Worm (Caenorhabditis elegans) whole organism, mixed stage, embryonic: Measurements from ENCODE around the gene srw-33.

ENCODE experiments used
- M03D4.4 ChIP-seq: sonication (generic microtip); optimal IDR thresholded peaks from 2 replicates; lab custom pipeline; 2017; ENCODE audit warnings: mild to moderate bottlenecking, missing genetic modification characterization, missing compliant biosample characterization
- bed-3 ChIP-seq: fragments of 200-800 bp; sonication (Bioruptor generic); optimal IDR thresholded peaks from 3 replicates; lab custom pipeline; 2018; ENCODE audit warnings: mild to moderate bottlenecking, missing genetic modification characterization, moderate library complexity, missing compliant biosample characterization
- blmp-1 ChIP-seq: fragments of 150-350 bp; optimal IDR thresholded peaks from 2 replicates; lab custom pipeline; 2014; ENCODE audit warnings: missing biosample characterization, missing genetic modification characterization
- ceh-39 ChIP-seq: fragments of 150-350 bp; optimal IDR thresholded peaks from 2 replicates; lab custom pipeline; 2014; ENCODE audit warnings: missing biosample characterization, missing genetic modification characterization
- ceh-43 ChIP-seq: fragments of 200-800 bp; sonication (Bioruptor generic); optimal IDR thresholded peaks from 2 replicates; lab custom pipeline; 2018; ENCODE audit warnings: mild to moderate bottlenecking, missing genetic modification characterization, moderate library complexity, missing compliant biosample characterization
- ceh-83 ChIP-seq: fragments of 200-800 bp; sonication (Bioruptor generic); optimal IDR thresholded peaks from 2 replicates; lab custom pipeline; 2018; ENCODE audit warnings: mild to moderate bottlenecking, missing genetic modification characterization, missing compliant biosample characterization
- ces-1 ChIP-seq: fragments of 150-350 bp; optimal IDR thresholded peaks from 2 replicates; lab custom pipeline; 2014; ENCODE audit warnings: missing biosample characterization, missing genetic modification reagents, missing genetic modification characterization
- drap-1 ChIP-seq: fragments of 200-800 bp; sonication (Bioruptor generic); optimal IDR thresholded peaks from 3 replicates; lab custom pipeline; 2018; ENCODE audit warnings: mild to moderate bottlenecking, missing genetic modification characterization, missing compliant biosample characterization
- elt-1 ChIP-seq: sonication (generic microtip); optimal IDR thresholded peaks from 2 replicates; lab custom pipeline; 2017; ENCODE audit warnings: missing genetic modification characterization, mild to moderate bottlenecking, missing compliant biosample characterization, antibody characterized with exemption, moderate library complexity, borderline replicate concordance; ENCODE audit not compliant: insufficient read depth
- elt-3 ChIP-seq: fragments of 150-350 bp; optimal IDR thresholded peaks from 2 replicates; lab custom pipeline; 2014; ENCODE audit warnings: missing biosample characterization, missing genetic modification characterization
- flh-1 ChIP-seq: fragments of 200-800 bp; sonication (Bioruptor generic); optimal IDR thresholded peaks from 2 replicates; lab custom pipeline; 2018; ENCODE audit warnings: mild to moderate bottlenecking, missing genetic modification characterization, moderate library complexity, missing compliant biosample characterization
- ham-2 ChIP-seq: fragments of 200-800 bp; sonication (Bioruptor generic); optimal IDR thresholded peaks from 2 replicates; lab custom pipeline; 2018; ENCODE audit warnings: mild to moderate bottlenecking, missing genetic modification characterization, missing compliant biosample characterization
- hlh-1 ChIP-seq: fragments of 150-350 bp; optimal IDR thresholded peaks from 2 replicates; lab custom pipeline; 2014; ENCODE audit warnings: missing biosample characterization, missing genetic modification reagents, missing genetic modification characterization
- lin-32 ChIP-seq: fragments of 200-800 bp; sonication (Bioruptor generic); optimal IDR thresholded peaks from 2 replicates; lab custom pipeline; 2018; ENCODE audit warnings: mild to moderate bottlenecking, missing genetic modification characterization, missing compliant biosample characterization
- lsy-2 ChIP-seq: fragments of 150-350 bp; optimal IDR thresholded peaks from 2 replicates; lab custom pipeline; 2014; ENCODE audit warnings: missing biosample characterization, missing genetic modification characterization
- mab-5 ChIP-seq: fragments of 150-350 bp; optimal IDR thresholded peaks from 2 replicates; lab custom pipeline; 2014; ENCODE audit warnings: missing biosample characterization, missing genetic modification characterization
- mep-1 ChIP-seq: fragments of 150-350 bp; optimal IDR thresholded peaks from 2 replicates; lab custom pipeline; 2017; ENCODE audit warnings: missing biosample characterization, missing genetic modification reagents, missing genetic modification characterization, inconsistent platforms
- mls-2 ChIP-seq: sonication (generic microtip); optimal IDR thresholded peaks from 2 replicates; lab custom pipeline; 2016; ENCODE audit warnings: mild to moderate bottlenecking, missing genetic modification characterization, moderate library complexity, missing compliant biosample characterization
- nhr-12 ChIP-seq: fragments of 150-350 bp; optimal IDR thresholded peaks from 2 replicates; lab custom pipeline; 2014; ENCODE audit warnings: missing biosample characterization, missing genetic modification characterization
- nhr-2 ChIP-seq: fragments of 150-350 bp; optimal IDR thresholded peaks from 2 replicates; lab custom pipeline; 2014; ENCODE audit warnings: missing biosample characterization, missing genetic modification characterization
- nhr-237 ChIP-seq: fragments of 150-350 bp; optimal IDR thresholded peaks from 2 replicates; lab custom pipeline; 2014; ENCODE audit warnings: missing biosample characterization, missing genetic modification characterization
- nhr-28 ChIP-seq: fragments of 150-350 bp; optimal IDR thresholded peaks from 2 replicates; lab custom pipeline; 2014; ENCODE audit warnings: missing biosample characterization, missing genetic modification characterization
- nhr-76 ChIP-seq: sonication (generic microtip); optimal IDR thresholded peaks from 2 replicates; lab custom pipeline; 2017; ENCODE audit warnings: missing biosample characterization, missing genetic modification characterization
- pha-4 ChIP-seq: fragments of 150-350 bp; optimal IDR thresholded peaks from 2 replicates; lab custom pipeline; 2018; ENCODE audit warnings: missing biosample characterization, missing genetic modification reagents, missing genetic modification characterization
- snpc-4 ChIP-seq: fragments of 150-350 bp; optimal IDR thresholded peaks from 2 replicates; lab custom pipeline; 2014; ENCODE audit warnings: missing biosample characterization, missing genetic modification characterization
- tbx-8 ChIP-seq: fragments of 200-800 bp; sonication (Bioruptor generic); optimal IDR thresholded peaks from 2 replicates; lab custom pipeline; 2018; ENCODE audit warnings: mild to moderate bottlenecking, missing genetic modification characterization, moderate library complexity, missing compliant biosample characterization
- unc-120 ChIP-seq: sonication (generic microtip); optimal IDR thresholded peaks from 2 replicates; lab custom pipeline; 2017; ENCODE audit warnings: missing genetic modification characterization, missing compliant biosample characterization; ENCODE audit not compliant: poor library complexity, severe bottlenecking
- unc-39 ChIP-seq: fragments of 150-350 bp; optimal IDR thresholded peaks from 2 replicates; lab custom pipeline; 2014; ENCODE audit warnings: missing biosample characterization, missing genetic modification characterization
- unc-62 ChIP-seq: fragments of 150-350 bp; optimal IDR thresholded peaks from 2 replicates; lab custom pipeline; 2014; ENCODE audit warnings: missing biosample characterization, missing genetic modification reagents, missing genetic modification characterization
- zip-8 ChIP-seq: fragments of 150-350 bp; optimal IDR thresholded peaks from 2 replicates; lab custom pipeline; 2014; ENCODE audit warnings: missing biosample characterization, missing genetic modification characterization
- ztf-11 ChIP-seq: fragments of 150-350 bp; optimal IDR thresholded peaks from 2 replicates; lab custom pipeline; 2014; ENCODE audit warnings: missing biosample characterization, missing genetic modification characterization

srw-33 gene

DNA sequence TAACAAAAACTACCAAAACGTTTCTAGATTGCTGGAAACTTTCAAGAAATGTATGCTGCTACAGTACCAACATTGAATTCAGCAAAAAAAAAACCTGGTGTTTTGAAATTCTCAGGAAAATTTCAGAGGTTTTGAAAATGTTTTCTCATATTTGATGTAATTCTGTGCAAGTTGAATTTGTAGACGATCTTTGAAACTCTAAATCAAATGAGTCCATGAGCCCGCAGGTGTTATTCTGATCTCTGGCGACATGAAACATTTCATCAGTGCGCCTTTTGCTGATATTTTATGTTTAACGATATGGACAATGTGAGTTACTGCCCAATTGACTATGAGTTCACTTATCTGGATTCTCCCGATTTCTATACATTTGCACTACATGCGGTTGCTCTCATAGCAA lies 42.4 kb upstream of the srw-33 start, which contains the start of gene srh-218:
Gene srh-218 (plus strand): TSS at position 301 of the 400 bp plus-strand sequence.
- TF ChIP-seq mep-1 (tag; lab: Kevin White, UChicago) (no peak), zip-8 (no peak), nhr-2 (tag; lab: Kevin White, UChicago) (no peak), blmp-1 (tag; lab: Kevin White, UChicago) (no peak), nhr-12 (tag; lab: Kevin White, UChicago) (no peak), nhr-28 (tag; lab: Kevin White, UChicago) (no peak), unc-120 (no peak), bed-3 (GFP tag; lab: Kevin White, UChicago) (no peak), M03D4.4 (no peak), ces-1 (GFP tag; lab: Kevin White, UChicago) (no peak), ham-2 (GFP tag; lab: Kevin White, UChicago) (no peak)

DNA sequence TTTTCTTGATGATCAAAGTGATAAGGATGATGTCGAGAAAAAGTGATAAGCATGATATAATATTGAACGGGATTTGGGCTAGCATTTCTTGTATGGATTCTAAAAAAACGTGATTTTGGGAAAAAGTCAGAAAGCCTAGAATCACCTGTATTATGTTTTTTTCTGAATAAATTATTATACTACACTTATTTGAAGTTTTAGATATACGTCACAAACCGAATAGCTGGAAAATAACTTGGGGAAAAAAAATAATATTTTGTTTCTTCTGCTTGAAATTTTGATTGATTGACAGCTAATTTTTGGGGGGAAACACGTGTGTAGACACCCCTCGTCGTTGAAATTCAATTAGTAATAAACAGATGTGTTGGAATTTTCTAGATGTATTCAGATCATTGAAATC lies 41.2 kb upstream of the srw-33 start, which contains the start of gene str-264:
Gene str-264 (minus strand): TSS at position 101 of the 400 bp plus-strand sequence.
- TF ChIP-seq nhr-2 (tag; lab: Kevin White, UChicago) = no peak
- TF ChIP-seq nhr-12 (tag; lab: Kevin White, UChicago) = no peak
- no peak for TF ChIP-seq lin-32 (GFP tag; lab: Kevin White, UChicago)
- no peak for TF ChIP-seq hlh-1
- no peak for TF ChIP-seq unc-39 (tag; lab: Kevin White, UChicago)
- no peak for TF ChIP-seq ceh-83 (GFP tag; lab: Kevin White, UChicago)
- no peak for TF ChIP-seq nhr-237 (tag; lab: Kevin White, UChicago)
- TF ChIP-seq elt-3 (tag; lab: Kevin White, UChicago) = no peak
- TF ChIP-seq ham-2 (GFP tag; lab: Kevin White, UChicago) = no peak
- TF ChIP-seq M03D4.4 = no peak
- TF ChIP-seq ceh-43 (GFP tag; lab: Kevin White, UChicago) = no peak
- no peak for TF ChIP-seq pha-4 (tag; lab: Kevin White, UChicago)
- no peak for TF ChIP-seq ztf-11 (tag; lab: Kevin White, UChicago)
- no peak for TF ChIP-seq mep-1 (tag; lab: Kevin White, UChicago)
- no peak for TF ChIP-seq ceh-39 (tag; lab: Kevin White, UChicago)

DNA sequence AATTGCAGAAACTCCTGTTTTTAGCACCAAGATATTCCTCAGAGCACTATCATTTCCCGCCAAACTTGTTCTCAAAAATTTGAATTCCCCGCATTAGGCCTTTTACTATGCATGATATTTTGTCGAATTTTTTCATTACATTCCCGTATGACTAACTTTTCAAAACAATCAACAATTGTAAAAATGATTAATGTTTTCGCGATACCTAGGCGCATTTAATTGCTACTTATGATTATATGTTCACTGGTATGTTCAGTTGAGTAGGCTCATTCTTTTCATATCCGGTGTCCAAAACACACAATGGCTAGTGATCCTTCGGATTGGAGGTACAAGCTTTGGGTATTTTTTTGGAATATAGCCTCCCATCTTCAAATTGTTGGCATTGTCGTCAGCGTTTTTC lies 36.4 kb upstream of the srw-33 start, which contains the start of gene srw-21:
Gene srw-21 (plus strand): TSS at position 301 of the 400 bp plus-strand sequence.
- TF ChIP-seq nhr-2 (tag; lab: Kevin White, UChicago) (no peak), unc-39 (tag; lab: Kevin White, UChicago) (no peak), mep-1 (tag; lab: Kevin White, UChicago) (no peak), lsy-2 (no peak), nhr-12 (tag; lab: Kevin White, UChicago) (no peak), drap-1 (GFP tag; lab: Kevin White, UChicago) (no peak), mls-2 (no peak), tbx-8 (GFP tag; lab: Kevin White, UChicago) (no peak), hlh-1 (no peak), unc-62 (GFP tag; lab: Kevin White, UChicago) (no peak), nhr-28 (tag; lab: Kevin White, UChicago) (no peak)
- TF ChIP-seq, all 35 proteins: peak for 0

DNA sequence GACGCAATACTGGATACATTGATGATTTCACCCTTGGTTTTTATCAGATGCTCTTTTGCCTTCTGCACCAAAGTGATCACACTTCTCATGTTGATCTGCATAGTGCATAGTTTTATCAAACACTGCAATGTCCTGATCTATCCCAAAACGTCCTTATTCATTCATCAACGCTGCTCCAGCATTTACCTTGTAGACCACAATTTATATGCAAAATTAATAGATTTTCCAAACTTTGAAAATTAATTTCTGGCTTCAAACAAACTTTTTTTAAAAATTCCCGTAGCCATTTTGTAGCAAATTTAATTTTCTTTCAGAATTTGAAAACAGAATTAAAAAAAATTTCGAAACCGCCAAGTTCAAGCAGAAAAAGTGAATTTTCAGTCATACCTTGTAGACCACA lies 33.2 kb upstream of the srw-33 start, which contains the start of gene C06B8.3:
Gene C06B8.3 (minus strand): TSS at position 101 of the 400 bp plus-strand sequence.
- TF ChIP-seq M03D4.4 (no peak), flh-1 (no peak), nhr-2 (tag; lab: Kevin White, UChicago) (no peak), mls-2 (no peak), blmp-1 (tag; lab: Kevin White, UChicago) (no peak), unc-62 (GFP tag; lab: Kevin White, UChicago) (no peak), nhr-237 (tag; lab: Kevin White, UChicago) (no peak), lin-32 (GFP tag; lab: Kevin White, UChicago) (no peak), unc-39 (tag; lab: Kevin White, UChicago) (no peak), elt-1 (tag; lab: Kevin White, UChicago) (no peak), nhr-28 (tag; lab: Kevin White, UChicago) (no peak), zip-8 (no peak), lsy-2 (no peak)

DNA sequence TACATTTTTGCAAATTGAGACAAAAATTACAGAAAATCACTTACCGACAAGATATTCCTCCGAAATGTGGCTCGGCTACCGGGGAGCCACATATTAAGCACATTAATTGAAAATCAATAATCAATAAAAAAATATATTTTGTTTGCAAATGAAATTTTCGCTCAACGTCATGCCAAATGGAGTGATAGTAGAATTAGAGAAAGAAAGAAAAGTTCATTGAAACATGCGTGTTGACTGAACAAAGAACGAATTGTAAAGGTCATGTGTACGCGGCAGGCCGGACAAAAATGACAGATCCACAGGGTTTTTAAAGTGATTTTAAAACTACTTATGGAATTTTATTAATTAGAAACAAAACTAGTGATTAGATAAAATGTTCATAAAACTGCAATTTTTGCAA lies 32.2 kb upstream of the srw-33 start:
- no peak for TF ChIP-seq ceh-39 (tag; lab: Kevin White, UChicago)
- no peak for TF ChIP-seq ceh-43 (GFP tag; lab: Kevin White, UChicago)
- no peak for TF ChIP-seq nhr-76 (tag; lab: Kevin White, UChicago)
- TF ChIP-seq zip-8 = no peak
- TF ChIP-seq ceh-83 (GFP tag; lab: Kevin White, UChicago) = no peak
- TF ChIP-seq hlh-1 = no peak
- TF ChIP-seq snpc-4 (tag; lab: Kevin White, UChicago) = no peak
- no peak for TF ChIP-seq mab-5 (tag; lab: Kevin White, UChicago)
- TF ChIP-seq mls-2 = no peak
- TF ChIP-seq lin-32 (GFP tag; lab: Kevin White, UChicago) = no peak
- TF ChIP-seq elt-1 (tag; lab: Kevin White, UChicago) = no peak
- TF ChIP-seq nhr-237 (tag; lab: Kevin White, UChicago) = no peak
- no peak for TF ChIP-seq unc-62 (GFP tag; lab: Kevin White, UChicago)
- no peak for TF ChIP-seq nhr-2 (tag; lab: Kevin White, UChicago)
- no peak for TF ChIP-seq unc-120
